Fruit fly (Drosophila melanogaster) whole organism: ENCODE results near the gene Dysb.

Source experiments
- CG8478 ChIP-seq: fragments of >200 bp; optimal IDR thresholded peaks from 2 replicates; lab custom pipeline; 2018; ENCODE audit warnings: inconsistent platforms
- Dll ChIP-seq: fragments of >200 bp; optimal IDR thresholded peaks from 2 replicates; lab custom pipeline; 2017
- pan ChIP-seq: fragments of >200 bp; optimal IDR thresholded peaks from 2 replicates; lab custom pipeline; 2017
- psq ChIP-seq: fragments of >200 bp; optimal IDR thresholded peaks from 2 replicates; lab custom pipeline; 2017
- usp ChIP-seq: fragments of >200 bp; optimal IDR thresholded peaks from 2 replicates; lab custom pipeline; 2017; ENCODE audit warnings: missing biosample characterization, missing genetic modification characterization, mixed read lengths

DNA sequence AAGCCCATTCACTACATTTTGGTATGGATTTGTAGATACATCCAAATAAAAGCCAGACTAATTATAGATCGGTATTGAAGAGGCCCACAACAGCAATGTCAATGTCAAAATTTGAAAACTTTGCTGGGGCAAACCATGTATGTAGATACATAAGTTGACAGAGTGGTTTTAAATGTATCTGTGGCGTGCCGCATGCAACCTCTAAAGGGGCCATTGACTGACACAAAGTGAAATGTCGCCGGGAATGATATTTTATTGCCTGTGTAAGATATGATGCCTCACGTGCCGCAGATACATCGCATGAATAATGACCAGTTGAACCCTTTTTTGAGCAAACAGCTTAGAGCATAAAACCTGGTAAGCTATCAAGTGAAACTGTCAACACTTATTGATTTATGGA, 34.9 kb upstream of the Dysb start:
- TF ChIP-seq psq (lab: Kevin White, UChicago) (no peak), CG8478 (no peak), Dll (no peak), usp (GFP tag; lab: Kevin White, UChicago) (no peak), pan (lab: Kevin White, UChicago) (no peak)
